Worm (Caenorhabditis elegans): ENCODE data around the gene dhs-22.
A peak's percentile ranks its signal among the peaks of the same experiment; 100 is the strongest.

dhs-22 gene

ce11 chrV:14417735-14418134 lies 3.5 kb downstream of the dhs-22 start, which contains the start of the genes nxf-2 and set-31:
Gene nxf-2, minus strand, starts transcription at chrV:14417835.
Gene set-31, plus strand, starts transcription at chrV:14417903.
- TF ChIP-seq W03F9.2 (tag; optimal IDR thresholded peaks at IDR 0.05) (no peak), him-1 (tag; optimal IDR thresholded peaks at IDR 0.05) (no peak), dao-5 (tag; optimal IDR thresholded peaks at IDR 0.05) (no peak)

- TF ChIP-seq W03F9.2 (tag; optimal IDR thresholded peaks at IDR 0.05) (peak; percentile 68), dao-5 (tag; optimal IDR thresholded peaks at IDR 0.05) (no peak)
These were observed 6.2 kb downstream of the dhs-22 start, which contains the start of the genes nxf-1 and C15H11.11 for ce11 chrV:14414964-14415564. Gene nxf-1, minus strand, starts transcription at chrV:14415014. Gene C15H11.11, plus strand, starts transcription at chrV:14415499.

- TF ChIP-seq dao-5 (tag; optimal IDR thresholded peaks at IDR 0.05) (no peak), him-1 (tag; optimal IDR thresholded peaks at IDR 0.05) (no peak), W03F9.2 (tag; optimal IDR thresholded peaks at IDR 0.05) (no peak)
These were observed 7.2 kb downstream of the dhs-22 start for ce11 chrV:14414032-14414431.

ce11 chrV:14411989-14412388 lies 9.3 kb downstream of the dhs-22 start:
- TF ChIP-seq dao-5 (tag; optimal IDR thresholded peaks at IDR 0.05) = no peak
- TF ChIP-seq him-1 (tag; optimal IDR thresholded peaks at IDR 0.05) = no peak
- no peak for TF ChIP-seq W03F9.2 (tag; optimal IDR thresholded peaks at IDR 0.05)

ce11 chrV:14409905-14410304 lies 11.3 kb downstream of the dhs-22 start:
- no peak for TF ChIP-seq him-1 (tag; optimal IDR thresholded peaks at IDR 0.05)
- no peak for TF ChIP-seq W03F9.2 (tag; optimal IDR thresholded peaks at IDR 0.05)
- no peak for TF ChIP-seq dao-5 (tag; optimal IDR thresholded peaks at IDR 0.05)

- TF ChIP-seq W03F9.2 (tag; optimal IDR thresholded peaks at IDR 0.05) = no peak
- no peak for TF ChIP-seq dao-5 (tag; optimal IDR thresholded peaks at IDR 0.05)
- no peak for TF ChIP-seq him-1 (tag; optimal IDR thresholded peaks at IDR 0.05)
These were observed 12.5 kb downstream of the dhs-22 start, which contains the start of gene gnrr-2 for ce11 chrV:14408774-14409173. Gene gnrr-2, plus strand, starts transcription at chrV:14409074.

ce11 chrV:14405647-14406046 lies 15.6 kb downstream of the dhs-22 start:
- no peak for TF ChIP-seq W03F9.2 (tag; optimal IDR thresholded peaks at IDR 0.05)
- no peak for TF ChIP-seq dao-5 (tag; optimal IDR thresholded peaks at IDR 0.05)
- no peak for TF ChIP-seq him-1 (tag; optimal IDR thresholded peaks at IDR 0.05)

ce11 chrV:14396123-14396669 lies 25.0 kb downstream of the dhs-22 start:
- TF ChIP-seq dao-5 (tag; optimal IDR thresholded peaks at IDR 0.05) (no peak), W03F9.2 (tag; optimal IDR thresholded peaks at IDR 0.05) (no peak), him-1 (tag; optimal IDR thresholded peaks at IDR 0.05) (no peak)

- no peak for TF ChIP-seq dao-5 (tag; optimal IDR thresholded peaks at IDR 0.05)
These were observed 26.5 kb downstream of the dhs-22 start, which contains the start of gene C15H11.13 for ce11 chrV:14394743-14395142. Gene C15H11.13, plus strand, starts transcription at chrV:14395043.

- TF ChIP-seq dao-5 (tag; optimal IDR thresholded peaks at IDR 0.05) (no peak), W03F9.2 (tag; optimal IDR thresholded peaks at IDR 0.05) (no peak), him-1 (tag; optimal IDR thresholded peaks at IDR 0.05) (no peak)
These were observed 27.7 kb downstream of the dhs-22 start, which contains the start of gene C15H11.1 for ce11 chrV:14393504-14393903. Gene C15H11.1, plus strand, starts transcription at chrV:14393804.

ce11 chrV:14391830-14392229 lies 29.4 kb downstream of the dhs-22 start, which contains the start of gene C15H11.10:
Gene C15H11.10, plus strand, starts transcription at chrV:14392130.
- TF ChIP-seq him-1 (tag; optimal IDR thresholded peaks at IDR 0.05) = no peak
- TF ChIP-seq dao-5 (tag; optimal IDR thresholded peaks at IDR 0.05) = no peak
- TF ChIP-seq W03F9.2 (tag; optimal IDR thresholded peaks at IDR 0.05) = no peak

ce11 chrV:14380242-14380641 lies 41.0 kb downstream of the dhs-22 start:
- no peak for TF ChIP-seq him-1 (tag; optimal IDR thresholded peaks at IDR 0.05)
- no peak for TF ChIP-seq dao-5 (tag; optimal IDR thresholded peaks at IDR 0.05)
- no peak for TF ChIP-seq W03F9.2 (tag; optimal IDR thresholded peaks at IDR 0.05)

ce11 chrV:14378986-14379385 lies 42.3 kb downstream of the dhs-22 start, which contains the start of gene npr-43:
Gene npr-43, minus strand, starts transcription at chrV:14379086.
- TF ChIP-seq dao-5 (tag; optimal IDR thresholded peaks at IDR 0.05) (no peak), W03F9.2 (tag; optimal IDR thresholded peaks at IDR 0.05) (no peak)

ce11 chrV:14378052-14378451 lies 43.2 kb downstream of the dhs-22 start:
- TF ChIP-seq him-1 (tag; optimal IDR thresholded peaks at IDR 0.05) = no peak
- TF ChIP-seq dao-5 (tag; optimal IDR thresholded peaks at IDR 0.05) = no peak
- no peak for TF ChIP-seq W03F9.2 (tag; optimal IDR thresholded peaks at IDR 0.05)

ce11 chrV:14372774-14373173 lies 48.5 kb downstream of the dhs-22 start, which contains the start of gene unc-39:
Gene unc-39, plus strand, starts transcription at chrV:14373074.
- TF ChIP-seq dao-5 (tag; optimal IDR thresholded peaks at IDR 0.05) = no peak
- no peak for TF ChIP-seq W03F9.2 (tag; optimal IDR thresholded peaks at IDR 0.05)
- no peak for TF ChIP-seq him-1 (tag; optimal IDR thresholded peaks at IDR 0.05)

Data from whole organism, L4/young adult.